Worm (Caenorhabditis elegans): ENCODE measurements around the gene him-17.

The him-17 gene

ce11 chrV:13179986-13180591, 3.6 kb downstream of the him-17 start, which contains the start of gene cni-1:
Gene cni-1 (plus strand): TSS chrV:13180330.
- TF ChIP-seq efl-1 (optimal IDR thresholded peaks at IDR 0.05) (no peak), efl-1 (GFP tag; optimal IDR thresholded peaks at IDR 0.05 in 1 of 2) (peak in 1 of 2 experiments; percentile 37), snu-23 (GFP tag; optimal IDR thresholded peaks at IDR 0.05) (no peak)

- TF ChIP-seq nhr-28 (tag; optimal IDR thresholded peaks at IDR 0.05): no peak
- TF ChIP-seq efl-1 (optimal IDR thresholded peaks at IDR 0.05): no peak
- TF ChIP-seq efl-1 (GFP tag; optimal IDR thresholded peaks at IDR 0.05 in 1 of 2): peak in 1 of 2 experiments; percentile 91
- TF ChIP-seq egl-27 (tag; optimal IDR thresholded peaks at IDR 0.05): no peak
- TF ChIP-seq irx-1 (tag; optimal IDR thresholded peaks at IDR 0.05): no peak
- no peak for TF ChIP-seq unc-62 (GFP tag; optimal IDR thresholded peaks at IDR 0.05)
Measured at ce11 chrV:13181450-13181849, 4.9 kb downstream of the him-17 start.

- TF ChIP-seq elt-2 (tag; optimal IDR thresholded peaks at IDR 0.05): no peak
- no peak for TF ChIP-seq hlh-4 (tag; optimal IDR thresholded peaks at IDR 0.05)
Measured at ce11 chrV:13184137-13184536, 7.6 kb downstream of the him-17 start, which contains the start of gene T09E8.4. Gene T09E8.4 (minus strand): TSS chrV:13184237.

ce11 chrV:13185384-13185783, 8.9 kb downstream of the him-17 start, which contains the start of gene sri-6:
Gene sri-6 (plus strand): TSS chrV:13185684.
- TF ChIP-seq ceh-8 (GFP tag; optimal IDR thresholded peaks at IDR 0.05) (no peak), efl-1 (optimal IDR thresholded peaks at IDR 0.05) (no peak), efl-1 (GFP tag; optimal IDR thresholded peaks at IDR 0.05 in 1 of 2) (peak in 1 of 2 experiments; percentile 12), hlh-4 (tag; optimal IDR thresholded peaks at IDR 0.05) (peak; percentile 65), unc-30 (tag; optimal IDR thresholded peaks at IDR 0.05) (no peak), alr-1 (tag; optimal IDR thresholded peaks at IDR 0.05; ENCODE audit: borderline replicate concordance) (no peak), xbp-1 (tag; optimal IDR thresholded peaks at IDR 0.05) (no peak), ztf-11 (tag; optimal IDR thresholded peaks at IDR 0.05) (no peak)

ce11 chrV:13193488-13194042, 17.1 kb downstream of the him-17 start, which contains the start of gene sun-1:
Gene sun-1 (minus strand): TSS chrV:13193538.
- TF ChIP-seq Y116A8C.19 (tag; optimal IDR thresholded peaks at IDR 0.05; ENCODE audit: borderline replicate concordance) (no peak), unc-30 (tag; optimal IDR thresholded peaks at IDR 0.05) (no peak), fkh-8 (tag; optimal IDR thresholded peaks at IDR 0.05) (no peak), snu-23 (GFP tag; optimal IDR thresholded peaks at IDR 0.05) (no peak), pqm-1 (tag; optimal IDR thresholded peaks at IDR 0.05) (no peak), fkh-4 (tag; optimal IDR thresholded peaks at IDR 0.05; ENCODE audit: borderline replicate concordance) (no peak), vab-15 (tag; optimal IDR thresholded peaks at IDR 0.05) (no peak), fkh-10 (GFP tag; optimal IDR thresholded peaks at IDR 0.05) (no peak), elt-3 (tag; optimal IDR thresholded peaks at IDR 0.05) (no peak), tbx-2 (tag; optimal IDR thresholded peaks at IDR 0.05) (no peak), zip-4 (GFP tag; optimal IDR thresholded peaks at IDR 0.05) (no peak), pag-3 (tag; optimal IDR thresholded peaks at IDR 0.05; ENCODE audit: borderline replicate concordance, insufficient read depth) (no peak), dpl-1 (GFP tag; optimal IDR thresholded peaks at IDR 0.05) (no peak), mef-2 (tag; optimal IDR thresholded peaks at IDR 0.05) (no peak)

- no peak for TF ChIP-seq efl-1 (optimal IDR thresholded peaks at IDR 0.05)
- peak in 1 of 2 experiments; percentile 56 for TF ChIP-seq efl-1 (GFP tag; optimal IDR thresholded peaks at IDR 0.05 in 1 of 2)
- TF ChIP-seq nhr-84 (tag; optimal IDR thresholded peaks at IDR 0.05): no peak
Measured at ce11 chrV:13195548-13195947, 19.0 kb downstream of the him-17 start, which contains the start of gene F57B1.1. Gene F57B1.1 (minus strand): TSS chrV:13195648.

- no peak for TF ChIP-seq fkh-4 (tag; optimal IDR thresholded peaks at IDR 0.05; ENCODE audit: borderline replicate concordance)
- no peak for TF ChIP-seq lin-39 (tag; optimal IDR thresholded peaks at IDR 0.05)
Measured at ce11 chrV:13197823-13198222, 21.3 kb downstream of the him-17 start, which contains the start of gene F57B1.9. Gene F57B1.9 (minus strand): TSS chrV:13197923.

All from whole organism, L1 larva.